Worm (Caenorhabditis elegans) whole organism, late embryonic: ENCODE results near the gene fbxc-49.

Source experiments
- K02D7.2 ChIP-seq: sonication (generic microtip); optimal IDR thresholded peaks from 2 replicates; lab custom pipeline; 2017; ENCODE audit warnings: mild to moderate bottlenecking, missing genetic modification characterization, missing compliant biosample characterization
- ahr-1 ChIP-seq: sonication (generic microtip); optimal IDR thresholded peaks from 2 replicates; lab custom pipeline; 2016; ENCODE audit warnings: missing genetic modification characterization, missing compliant biosample characterization
- ama-1 ChIP-seq: fragments of 150-350 bp; optimal IDR thresholded peaks from 2 replicates; lab custom pipeline; 2014
- ceh-19 ChIP-seq: fragments of 200-800 bp; sonication (Bioruptor generic); optimal IDR thresholded peaks from 2 replicates; lab custom pipeline; 2018; ENCODE audit warnings: mild to moderate bottlenecking, missing genetic modification characterization, missing compliant biosample characterization
- ceh-2 ChIP-seq: sonication (generic microtip); optimal IDR thresholded peaks from 2 replicates; lab custom pipeline; 2016; ENCODE audit warnings: missing genotype, missing genetic modification characterization, missing compliant biosample characterization
- ceh-22 ChIP-seq: sonication (generic microtip); optimal IDR thresholded peaks from 2 replicates; lab custom pipeline; 2017; ENCODE audit warnings: missing biosample characterization, missing genetic modification characterization
- ceh-24 ChIP-seq: sonication (generic microtip); optimal IDR thresholded peaks from 2 replicates; lab custom pipeline; 2016; ENCODE audit warnings: mild to moderate bottlenecking, missing genetic modification characterization, missing compliant biosample characterization
- ceh-34 ChIP-seq: sonication (generic microtip); optimal IDR thresholded peaks from 2 replicates; lab custom pipeline; 2016; ENCODE audit warnings: mild to moderate bottlenecking, missing genetic modification characterization, missing compliant biosample characterization
- elt-2 ChIP-seq: sonication (generic microtip); optimal IDR thresholded peaks from 2 replicates; lab custom pipeline; 2016; ENCODE audit warnings: missing genetic modification reagents, missing genetic modification characterization, missing compliant biosample characterization
- elt-4 ChIP-seq: sonication (generic microtip); optimal IDR thresholded peaks from 2 replicates; lab custom pipeline; 2016; ENCODE audit warnings: missing genetic modification characterization, missing compliant biosample characterization
- ets-4 ChIP-seq: sonication (generic microtip); optimal IDR thresholded peaks from 2 replicates; lab custom pipeline; 2016; ENCODE audit warnings: missing genetic modification characterization, missing compliant biosample characterization
- fkh-10 ChIP-seq: fragments of 150-350 bp; optimal IDR thresholded peaks from 2 replicates; lab custom pipeline; 2014; ENCODE audit warnings: missing biosample characterization, missing genetic modification reagents, missing genetic modification characterization
- fkh-6 ChIP-seq: sonication (generic microtip); optimal IDR thresholded peaks from 2 replicates; lab custom pipeline; 2016; ENCODE audit warnings: missing genetic modification characterization, missing compliant biosample characterization
- hlh-13 ChIP-seq: fragments of 200-800 bp; sonication (Bioruptor generic); optimal IDR thresholded peaks from 2 replicates; lab custom pipeline; 2018; ENCODE audit warnings: mild to moderate bottlenecking, missing genetic modification characterization, missing compliant biosample characterization
- hlh-6 ChIP-seq: sonication (generic microtip); optimal IDR thresholded peaks from 2 replicates; lab custom pipeline; 2016; ENCODE audit warnings: missing genotype, missing genetic modification characterization, missing compliant biosample characterization
- hlh-8 ChIP-seq: sonication (generic microtip); optimal IDR thresholded peaks from 2 replicates; lab custom pipeline; 2016; ENCODE audit warnings: missing genotype, missing genetic modification characterization, missing compliant biosample characterization
- lim-6 ChIP-seq: sonication (generic microtip); optimal IDR thresholded peaks from 2 replicates; lab custom pipeline; 2016; ENCODE audit warnings: missing genetic modification characterization, missing compliant biosample characterization
- mec-3 ChIP-seq: sonication (generic microtip); optimal IDR thresholded peaks from 2 replicates; lab custom pipeline; 2016; ENCODE audit warnings: borderline replicate concordance, missing genetic modification characterization, missing compliant biosample characterization
- npax-4 ChIP-seq: sonication (generic microtip); optimal IDR thresholded peaks from 2 replicates; lab custom pipeline; 2016; ENCODE audit warnings: missing genetic modification characterization, missing compliant biosample characterization
- odd-2 ChIP-seq: sonication (generic microtip); optimal IDR thresholded peaks from 2 replicates; lab custom pipeline; 2017; ENCODE audit warnings: antibody characterized with exemption, mild to moderate bottlenecking, missing genetic modification characterization, missing compliant biosample characterization
- pat-9 ChIP-seq: fragments of 200-800 bp; sonication (Bioruptor generic); optimal IDR thresholded peaks from 2 replicates; lab custom pipeline; 2018; ENCODE audit warnings: mild to moderate bottlenecking, missing genetic modification characterization, moderate library complexity, missing compliant biosample characterization
- pax-1 ChIP-seq: fragments of 150-350 bp; optimal IDR thresholded peaks from 2 replicates; lab custom pipeline; 2014; ENCODE audit warnings: missing biosample characterization, missing genetic modification characterization
- pha-2 ChIP-seq: sonication (generic microtip); optimal IDR thresholded peaks from 2 replicates; lab custom pipeline; 2017; ENCODE audit warnings: mild to moderate bottlenecking, missing genetic modification characterization, missing compliant biosample characterization
- pha-4 ChIP-seq: fragments of 150-350 bp; optimal IDR thresholded peaks from 2 replicates; lab custom pipeline; 2018; ENCODE audit warnings: missing biosample characterization, missing genetic modification reagents, missing genetic modification characterization
- pros-1 ChIP-seq: fragments of 150-350 bp; optimal IDR thresholded peaks from 2 replicates; lab custom pipeline; 2014; ENCODE audit warnings: missing biosample characterization, missing genetic modification reagents, missing genetic modification characterization
- ref-2 ChIP-seq: sonication (generic microtip); optimal IDR thresholded peaks from 2 replicates; lab custom pipeline; 2016; ENCODE audit warnings: missing genetic modification characterization, missing compliant biosample characterization
- sox-4 ChIP-seq: sonication (generic microtip); optimal IDR thresholded peaks from 2 replicates; lab custom pipeline; 2017; ENCODE audit warnings: mild to moderate bottlenecking, missing genetic modification characterization, inconsistent platforms, missing compliant biosample characterization
- syd-9 ChIP-seq: sonication (generic microtip); optimal IDR thresholded peaks from 2 replicates; lab custom pipeline; 2016; ENCODE audit warnings: mild to moderate bottlenecking, missing genetic modification characterization, moderate library complexity, missing compliant biosample characterization
- tbx-2 ChIP-seq: sonication (generic microtip); optimal IDR thresholded peaks from 2 replicates; lab custom pipeline; 2016; ENCODE audit warnings: missing genetic modification characterization, missing compliant biosample characterization
- unc-3 ChIP-seq, 2 experiments: fragments of 200-800 bp in 1 of 2; sonication (Bioruptor generic) in 1 of 2; sonication (generic microtip) in 1 of 2; conservative IDR thresholded peaks in 1 of 2; optimal IDR thresholded peaks in 1 of 2; 2 replicates each; pipeline versions ENCODE4 v1.3.6 to Lab custom; 2016 to 2022; ENCODE audit warnings: missing compliant biosample characterization in 2 of 2, missing genetic modification characterization in 2 of 2, missing genetic modification reagents in 1 of 2
- zip-5 ChIP-seq: sonication (generic microtip); optimal IDR thresholded peaks from 2 replicates; lab custom pipeline; 2016; ENCODE audit warnings: missing genetic modification characterization, missing compliant biosample characterization

Gene fbxc-49

DNA sequence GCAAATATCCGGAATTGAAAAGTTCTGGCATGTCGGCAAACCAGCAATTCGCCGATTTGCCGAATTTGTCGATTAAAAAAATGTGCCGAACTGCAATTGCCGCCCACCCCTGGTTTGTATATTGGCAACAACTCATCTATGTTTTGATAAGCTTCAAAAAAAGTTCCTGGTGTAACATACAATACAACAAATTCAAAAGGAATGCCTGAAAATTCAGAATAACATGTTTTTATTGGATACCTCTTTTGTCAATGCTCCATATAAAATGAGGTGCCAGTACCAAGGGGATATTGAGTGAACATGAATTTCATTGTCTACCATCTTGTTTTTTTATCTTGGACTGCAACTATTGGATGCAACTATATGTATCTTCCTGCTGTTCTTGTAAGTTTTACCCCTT is 2.7 kb upstream of the fbxc-49 start, which contains the start of gene T16A1.4:
Gene T16A1.4, plus strand, starts transcription at position 301 of the 400 bp plus-strand sequence.
- TF ChIP-seq hlh-8 (tag; lab: Kevin White, UChicago) (no peak), ceh-22 (tag; lab: Kevin White, UChicago) (no peak), hlh-13 (GFP tag; lab: Kevin White, UChicago) (no peak), ama-1 (lab: Kevin White, UChicago) (no peak), hlh-6 (tag; lab: Kevin White, UChicago) (no peak), tbx-2 (tag; lab: Kevin White, UChicago) (no peak), pha-2 (tag; lab: Kevin White, UChicago) (no peak), pros-1 (no peak)

- TF ChIP-seq mec-3 (tag; lab: Kevin White, UChicago), result no peak
- TF ChIP-seq fkh-6 (tag; lab: Kevin White, UChicago), result no peak
- TF ChIP-seq ahr-1, result no peak
- no peak for TF ChIP-seq ets-4 (tag; lab: Kevin White, UChicago)
- no peak for TF ChIP-seq lim-6 (tag; lab: Kevin White, UChicago)
- no peak for TF ChIP-seq fkh-10 (GFP tag; lab: Kevin White, UChicago)
- no peak for TF ChIP-seq ceh-19 (GFP tag; lab: Kevin White, UChicago)
- no peak for TF ChIP-seq zip-5 (tag; lab: Kevin White, UChicago)
- no peak for TF ChIP-seq pha-4 (tag; lab: Kevin White, UChicago)
- no peak for TF ChIP-seq pat-9
- TF ChIP-seq unc-3 (GFP tag; conservative IDR thresholded peaks at IDR 0.05; lab: Robert Waterston, UW), result no peak
- no peak for TF ChIP-seq unc-3 (tag; optimal IDR thresholded peaks at IDR 0.05; lab: Kevin White, UChicago)
- no peak for TF ChIP-seq ama-1 (lab: Kevin White, UChicago)
- TF ChIP-seq npax-4 (tag; lab: Kevin White, UChicago), result no peak
- no peak for TF ChIP-seq ceh-2 (tag; lab: Kevin White, UChicago)
- TF ChIP-seq syd-9, result no peak
Observed at ce11 chrII:2087206-2087605, 3.3 kb downstream of the fbxc-49 start.

ce11 chrII:2090605-2091004 is 6.7 kb downstream of the fbxc-49 start, which contains the start of gene trpl-5:
trpl-5 (minus strand) TSS chrII:2090636.
- TF ChIP-seq elt-2 (tag; lab: Kevin White, UChicago) (peak; percentile 80), K02D7.2 (tag; lab: Kevin White, UChicago) (no peak)

DNA sequence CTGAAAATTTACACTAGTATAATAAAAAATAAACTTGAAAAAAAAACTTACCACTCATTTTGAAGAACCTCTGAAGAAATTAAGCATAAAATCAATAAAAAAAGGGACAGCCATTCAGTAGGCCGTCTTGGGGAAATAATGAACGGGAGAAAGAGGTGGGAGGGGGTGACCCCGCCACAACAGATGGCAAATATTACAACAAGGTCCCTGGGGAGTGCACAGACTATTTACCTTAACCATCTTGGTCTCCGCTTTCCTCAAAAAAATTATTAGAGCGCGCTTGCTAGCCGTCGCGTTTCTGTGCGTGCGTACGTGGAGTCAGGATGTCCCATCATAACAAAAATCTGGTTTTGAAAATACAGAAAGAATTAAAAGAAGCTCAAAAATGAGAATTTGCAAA is 8.0 kb downstream of the fbxc-49 start, which contains the start of gene T16A1.10:
Gene T16A1.10, minus strand, starts transcription at position 123 of the 400 bp plus-strand sequence.
- no peak for TF ChIP-seq elt-2 (tag; lab: Kevin White, UChicago)
- TF ChIP-seq ceh-34 (tag; lab: Kevin White, UChicago), result no peak
- TF ChIP-seq ref-2 (tag; lab: Kevin White, UChicago), result no peak
- no peak for TF ChIP-seq pax-1 (tag; lab: Kevin White, UChicago)
- no peak for TF ChIP-seq ceh-24 (tag; lab: Kevin White, UChicago)
- no peak for TF ChIP-seq elt-4
- no peak for TF ChIP-seq sox-4 (tag; lab: Kevin White, UChicago)
- no peak for TF ChIP-seq pat-9

- TF ChIP-seq odd-2 (tag; lab: Kevin White, UChicago) (no peak), pax-1 (tag; lab: Kevin White, UChicago) (no peak)
Observed at ce11 chrII:2093456-2093926, 9.6 kb downstream of the fbxc-49 start, which contains the start of gene fbxb-37. fbxb-37 (minus strand) TSS chrII:2093876.
